Worm (Caenorhabditis elegans): ENCODE results near the gene unc-104.
A peak's percentile ranks its signal among the peaks of the same experiment; 100 is the strongest.

unc-104 gene

ce11 chrII:6968191-6968675 is 26.6 kb upstream of the unc-104 start:
- peak; percentile 5 for TF ChIP-seq unc-130 (tag; optimal IDR thresholded peaks at IDR 0.05)
- TF ChIP-seq dsc-1 (tag; optimal IDR thresholded peaks at IDR 0.05): peak; percentile 79
- peak; percentile 21 for TF ChIP-seq fkh-10 (GFP tag; optimal IDR thresholded peaks at IDR 0.05)
- peak; percentile 74 for TF ChIP-seq unc-86 (tag; optimal IDR thresholded peaks at IDR 0.05)
- peak; percentile 98 for TF ChIP-seq snpc-4 (tag; optimal IDR thresholded peaks at IDR 0.05)
- peak; percentile 75 for TF ChIP-seq sup-37 (GFP tag; optimal IDR thresholded peaks at IDR 0.05)
- peak; percentile 59 for TF ChIP-seq ztf-4 (tag; optimal IDR thresholded peaks at IDR 0.05)
- TF ChIP-seq ama-1 (optimal IDR thresholded peaks at IDR 0.05): peak; percentile 95
- TF ChIP-seq nhr-71 (tag; optimal IDR thresholded peaks at IDR 0.05): peak; percentile 93
- TF ChIP-seq ceh-90 (tag; optimal IDR thresholded peaks at IDR 0.05): no peak
- peak in 1 of 2 experiments; percentile 71 for TF ChIP-seq ztf-11 (tag; optimal IDR thresholded peaks at IDR 0.05)
- peak; percentile 73 for TF ChIP-seq grh-1 (GFP tag; IDR thresholded peaks at IDR 0.05)
- no peak for TF ChIP-seq nhr-84 (tag; optimal IDR thresholded peaks at IDR 0.05)
- peak; percentile 89 for TF ChIP-seq nhr-85 (tag)
- TF ChIP-seq lin-39 (tag; optimal IDR thresholded peaks at IDR 0.05): peak; percentile 81
- TF ChIP-seq lin-15B (tag; optimal IDR thresholded peaks at IDR 0.05): peak; percentile 35
- peak; percentile 86 for TF ChIP-seq lin-14 (GFP tag; optimal IDR thresholded peaks at IDR 0.05)
- TF ChIP-seq C34B4.2 (tag; optimal IDR thresholded peaks at IDR 0.05): no peak
- TF ChIP-seq nhr-20 (tag; optimal IDR thresholded peaks at IDR 0.05): peak; percentile 89
- TF ChIP-seq ceh-8 (GFP tag; optimal IDR thresholded peaks at IDR 0.05): peak; percentile 37
- peak; percentile 87 for TF ChIP-seq swsn-7 (tag; optimal IDR thresholded peaks at IDR 0.05)
- peak; percentile 41 to 65 for TF ChIP-seq lin-35 (GFP tag; optimal IDR thresholded peaks at IDR 0.05)
- peak; percentile 21 for TF ChIP-seq aha-1 (tag; optimal IDR thresholded peaks at IDR 0.05)
- TF ChIP-seq ceh-63 (GFP tag; optimal IDR thresholded peaks at IDR 0.05): no peak
- TF ChIP-seq efl-3 (GFP tag; optimal IDR thresholded peaks at IDR 0.05): peak; percentile 63
- TF ChIP-seq C04F5.9 (tag; optimal IDR thresholded peaks at IDR 0.05): peak; percentile 80
- TF ChIP-seq pag-3 (tag; optimal IDR thresholded peaks at IDR 0.05; ENCODE audit: borderline replicate concordance, insufficient read depth): no peak
- TF ChIP-seq mdl-1 (tag; optimal IDR thresholded peaks at IDR 0.05): peak; percentile 54
- TF ChIP-seq snu-23 (GFP tag; optimal IDR thresholded peaks at IDR 0.05): peak; percentile 86
- TF ChIP-seq fkh-8 (tag; optimal IDR thresholded peaks at IDR 0.05): peak; percentile 64
- peak; percentile 59 for TF ChIP-seq zip-4 (GFP tag; optimal IDR thresholded peaks at IDR 0.05)
- peak; percentile 65 for TF ChIP-seq fos-1 (tag; optimal IDR thresholded peaks at IDR 0.05)
- TF ChIP-seq isw-1 (GFP tag; IDR thresholded peaks at IDR 0.05): peak; percentile 48
- TF ChIP-seq skn-1 (tag; optimal IDR thresholded peaks at IDR 0.05): no peak
- peak; percentile 93 for TF ChIP-seq nhr-19 (GFP tag; conservative IDR thresholded peaks at IDR 0.05)
- TF ChIP-seq sptf-1 (tag; optimal IDR thresholded peaks at IDR 0.05): no peak
- peak; percentile 38 for TF ChIP-seq lir-3 (tag; optimal IDR thresholded peaks at IDR 0.05; ENCODE audit: poor library complexity)
- TF ChIP-seq nhr-90 (tag; optimal IDR thresholded peaks at IDR 0.05; ENCODE audit: poor library complexity): peak; percentile 92
- peak; percentile 50 for TF ChIP-seq elt-2 (tag; optimal IDR thresholded peaks at IDR 0.05)
- TF ChIP-seq aly-2 (tag; optimal IDR thresholded peaks at IDR 0.05): peak; percentile 73
- TF ChIP-seq mef-2 (tag; optimal IDR thresholded peaks at IDR 0.05): no peak
- no peak for TF ChIP-seq alr-1 (tag; optimal IDR thresholded peaks at IDR 0.05; ENCODE audit: borderline replicate concordance)
- TF ChIP-seq pax-3 (tag; optimal IDR thresholded peaks at IDR 0.05): peak; percentile 58
- no peak for TF ChIP-seq Y116A8C.19 (tag; optimal IDR thresholded peaks at IDR 0.05; ENCODE audit: borderline replicate concordance)
- TF ChIP-seq lin-13 (GFP tag; optimal IDR thresholded peaks at IDR 0.05): peak; percentile 85
- no peak for TF ChIP-seq hlh-4 (tag; optimal IDR thresholded peaks at IDR 0.05)
- TF ChIP-seq jun-1 (tag; optimal IDR thresholded peaks at IDR 0.05): peak; percentile 35
- no peak for TF ChIP-seq sox-4 (tag; optimal IDR thresholded peaks at IDR 0.05)
- TF ChIP-seq tbx-2 (tag; optimal IDR thresholded peaks at IDR 0.05): peak; percentile 69
- peak; percentile 34 for TF ChIP-seq hlh-17 (GFP tag; optimal IDR thresholded peaks at IDR 0.05; ENCODE audit: borderline replicate concordance)
- 0 out of 2 replicates have a peak, but pooled peaks have one; percentile 30 for TF ChIP-seq ets-5 (GFP tag; IDR thresholded peaks at IDR 0.05)
- peak; percentile 12 for TF ChIP-seq nhr-11 (tag; optimal IDR thresholded peaks at IDR 0.05)
